Worm (Caenorhabditis elegans): ENCODE data around the gene C40C9.4.

ce11 chrX:13666864-13667263 lies 16.0 kb downstream of the C40C9.4 start:
- TF ChIP-seq aly-2 (tag; optimal IDR thresholded peaks at IDR 0.05) (no peak), R02D3.7 (tag; optimal IDR thresholded peaks at IDR 0.05) (no peak), elt-1 (tag; optimal IDR thresholded peaks at IDR 0.05) (no peak), nhr-23 (tag; optimal IDR thresholded peaks at IDR 0.05) (no peak), nhr-12 (tag; optimal IDR thresholded peaks at IDR 0.05) (no peak), egl-27 (tag; optimal IDR thresholded peaks at IDR 0.05) (no peak), nhr-237 (tag; optimal IDR thresholded peaks at IDR 0.05) (no peak), dmd-4 (tag; optimal IDR thresholded peaks at IDR 0.05) (no peak), zag-1 (tag; optimal IDR thresholded peaks at IDR 0.05) (no peak), alr-1 (tag; optimal IDR thresholded peaks at IDR 0.05) (no peak), skn-1 (tag; optimal IDR thresholded peaks at IDR 0.05) (no peak)

All from whole organism, L2 larva.